Worm (Caenorhabditis elegans) whole organism, mixed stage, embryonic: ENCODE data around the gene Y54G11A.3.

Experiments
- bed-3 ChIP-seq: fragments of 200-800 bp; sonication (Bioruptor generic); optimal IDR thresholded peaks from 3 replicates; lab custom pipeline; 2018; ENCODE audit warnings: mild to moderate bottlenecking, missing genetic modification characterization, moderate library complexity, missing compliant biosample characterization
- blmp-1 ChIP-seq: fragments of 150-350 bp; optimal IDR thresholded peaks from 2 replicates; lab custom pipeline; 2014; ENCODE audit warnings: missing biosample characterization, missing genetic modification characterization
- ceh-43 ChIP-seq: fragments of 200-800 bp; sonication (Bioruptor generic); optimal IDR thresholded peaks from 2 replicates; lab custom pipeline; 2018; ENCODE audit warnings: mild to moderate bottlenecking, missing genetic modification characterization, moderate library complexity, missing compliant biosample characterization
- ceh-83 ChIP-seq: fragments of 200-800 bp; sonication (Bioruptor generic); optimal IDR thresholded peaks from 2 replicates; lab custom pipeline; 2018; ENCODE audit warnings: mild to moderate bottlenecking, missing genetic modification characterization, missing compliant biosample characterization
- ces-1 ChIP-seq: fragments of 150-350 bp; optimal IDR thresholded peaks from 2 replicates; lab custom pipeline; 2014; ENCODE audit warnings: missing biosample characterization, missing genetic modification reagents, missing genetic modification characterization
- cnd-1 ChIP-seq: fragments of 200-800 bp; sonication (Bioruptor generic); optimal IDR thresholded peaks from 2 replicates; lab custom pipeline; 2018; ENCODE audit warnings: mild to moderate bottlenecking, missing genetic modification characterization, missing compliant biosample characterization
- elt-1 ChIP-seq: sonication (generic microtip); optimal IDR thresholded peaks from 2 replicates; lab custom pipeline; 2017; ENCODE audit warnings: missing genetic modification characterization, mild to moderate bottlenecking, missing compliant biosample characterization, antibody characterized with exemption, moderate library complexity, borderline replicate concordance; ENCODE audit not compliant: insufficient read depth
- elt-3 ChIP-seq: fragments of 150-350 bp; optimal IDR thresholded peaks from 2 replicates; lab custom pipeline; 2014; ENCODE audit warnings: missing biosample characterization, missing genetic modification characterization
- flh-1 ChIP-seq: fragments of 200-800 bp; sonication (Bioruptor generic); optimal IDR thresholded peaks from 2 replicates; lab custom pipeline; 2018; ENCODE audit warnings: mild to moderate bottlenecking, missing genetic modification characterization, moderate library complexity, missing compliant biosample characterization
- hlh-1 ChIP-seq: fragments of 150-350 bp; optimal IDR thresholded peaks from 2 replicates; lab custom pipeline; 2014; ENCODE audit warnings: missing biosample characterization, missing genetic modification reagents, missing genetic modification characterization
- lin-13 ChIP-seq: fragments of 150-350 bp; optimal IDR thresholded peaks from 2 replicates; lab custom pipeline; 2014; ENCODE audit warnings: missing biosample characterization, missing genetic modification characterization
- lin-32 ChIP-seq: fragments of 200-800 bp; sonication (Bioruptor generic); optimal IDR thresholded peaks from 2 replicates; lab custom pipeline; 2018; ENCODE audit warnings: mild to moderate bottlenecking, missing genetic modification characterization, missing compliant biosample characterization
- lsy-2 ChIP-seq: fragments of 150-350 bp; optimal IDR thresholded peaks from 2 replicates; lab custom pipeline; 2014; ENCODE audit warnings: missing biosample characterization, missing genetic modification characterization
- mab-5 ChIP-seq: fragments of 150-350 bp; optimal IDR thresholded peaks from 2 replicates; lab custom pipeline; 2014; ENCODE audit warnings: missing biosample characterization, missing genetic modification characterization
- mep-1 ChIP-seq: fragments of 150-350 bp; optimal IDR thresholded peaks from 2 replicates; lab custom pipeline; 2017; ENCODE audit warnings: missing biosample characterization, missing genetic modification reagents, missing genetic modification characterization, inconsistent platforms
- mls-2 ChIP-seq: sonication (generic microtip); optimal IDR thresholded peaks from 2 replicates; lab custom pipeline; 2016; ENCODE audit warnings: mild to moderate bottlenecking, missing genetic modification characterization, moderate library complexity, missing compliant biosample characterization
- nhr-12 ChIP-seq: fragments of 150-350 bp; optimal IDR thresholded peaks from 2 replicates; lab custom pipeline; 2014; ENCODE audit warnings: missing biosample characterization, missing genetic modification characterization
- nhr-2 ChIP-seq: fragments of 150-350 bp; optimal IDR thresholded peaks from 2 replicates; lab custom pipeline; 2014; ENCODE audit warnings: missing biosample characterization, missing genetic modification characterization
- nhr-237 ChIP-seq: fragments of 150-350 bp; optimal IDR thresholded peaks from 2 replicates; lab custom pipeline; 2014; ENCODE audit warnings: missing biosample characterization, missing genetic modification characterization
- nhr-28 ChIP-seq: fragments of 150-350 bp; optimal IDR thresholded peaks from 2 replicates; lab custom pipeline; 2014; ENCODE audit warnings: missing biosample characterization, missing genetic modification characterization
- nhr-76 ChIP-seq: sonication (generic microtip); optimal IDR thresholded peaks from 2 replicates; lab custom pipeline; 2017; ENCODE audit warnings: missing biosample characterization, missing genetic modification characterization
- pha-4 ChIP-seq: fragments of 150-350 bp; optimal IDR thresholded peaks from 2 replicates; lab custom pipeline; 2018; ENCODE audit warnings: missing biosample characterization, missing genetic modification reagents, missing genetic modification characterization
- sem-2 ChIP-seq: fragments of 200-800 bp; sonication (Bioruptor generic); optimal IDR thresholded peaks from 2 replicates; lab custom pipeline; 2018; ENCODE audit warnings: mild to moderate bottlenecking, missing genetic modification characterization, missing compliant biosample characterization
- snpc-4 ChIP-seq: fragments of 150-350 bp; optimal IDR thresholded peaks from 2 replicates; lab custom pipeline; 2014; ENCODE audit warnings: missing biosample characterization, missing genetic modification characterization
- sptf-1 ChIP-seq: sonication (generic microtip); optimal IDR thresholded peaks from 2 replicates; lab custom pipeline; 2017; ENCODE audit warnings: mild to moderate bottlenecking, missing genetic modification characterization, moderate library complexity, missing compliant biosample characterization
- unc-120 ChIP-seq: sonication (generic microtip); optimal IDR thresholded peaks from 2 replicates; lab custom pipeline; 2017; ENCODE audit warnings: missing genetic modification characterization, missing compliant biosample characterization; ENCODE audit not compliant: poor library complexity, severe bottlenecking
- unc-39 ChIP-seq: fragments of 150-350 bp; optimal IDR thresholded peaks from 2 replicates; lab custom pipeline; 2014; ENCODE audit warnings: missing biosample characterization, missing genetic modification characterization
- unc-62 ChIP-seq: fragments of 150-350 bp; optimal IDR thresholded peaks from 2 replicates; lab custom pipeline; 2014; ENCODE audit warnings: missing biosample characterization, missing genetic modification reagents, missing genetic modification characterization
- zip-8 ChIP-seq: fragments of 150-350 bp; optimal IDR thresholded peaks from 2 replicates; lab custom pipeline; 2014; ENCODE audit warnings: missing biosample characterization, missing genetic modification characterization
- ztf-11 ChIP-seq: fragments of 150-350 bp; optimal IDR thresholded peaks from 2 replicates; lab custom pipeline; 2014; ENCODE audit warnings: missing biosample characterization, missing genetic modification characterization

Gene Y54G11A.3

DNA sequence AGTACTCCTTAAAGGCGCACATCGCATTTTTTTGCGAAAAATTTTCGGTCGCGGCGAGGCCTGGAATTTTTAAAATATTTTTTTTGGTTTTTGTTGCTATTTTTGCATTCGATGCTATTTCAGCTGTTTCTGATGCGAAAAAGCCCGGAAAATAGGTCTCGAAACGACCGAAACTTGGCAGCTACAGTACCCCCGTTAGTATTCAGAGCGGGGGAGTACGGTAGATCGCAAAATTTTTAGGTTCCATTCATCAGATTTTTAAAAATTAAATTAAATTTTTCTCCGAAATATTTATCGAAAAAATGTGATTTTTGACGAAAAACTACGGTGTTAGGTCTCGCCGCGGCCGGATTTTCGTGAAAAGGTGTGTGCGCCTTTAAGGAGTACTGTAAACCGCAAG, 20.6 kb upstream of the Y54G11A.3 start:
- no peak for TF ChIP-seq unc-39 (tag; lab: Kevin White, UChicago)
- no peak for TF ChIP-seq mab-5
- TF ChIP-seq pha-4, result no peak
- TF ChIP-seq blmp-1, result no peak
- TF ChIP-seq ztf-11 (tag; lab: Kevin White, UChicago), result no peak
- no peak for TF ChIP-seq cnd-1 (tag; lab: Kevin White, UChicago)
- TF ChIP-seq nhr-237 (tag; lab: Kevin White, UChicago), result no peak
- TF ChIP-seq ceh-83, result no peak
- no peak for TF ChIP-seq ceh-43 (GFP tag; lab: Kevin White, UChicago)
- TF ChIP-seq hlh-1 (tag; lab: Kevin White, UChicago), result no peak
- TF ChIP-seq nhr-28 (tag; lab: Kevin White, UChicago), result no peak
- no peak for TF ChIP-seq sem-2
- no peak for TF ChIP-seq flh-1
- TF ChIP-seq elt-1 (tag; lab: Kevin White, UChicago), result no peak
- TF ChIP-seq lsy-2 (tag; lab: Kevin White, UChicago), result no peak
- no peak for TF ChIP-seq ces-1 (GFP tag; lab: Kevin White, UChicago)
- no peak for TF ChIP-seq elt-3
- no peak for TF ChIP-seq lin-13 (tag; lab: Kevin White, UChicago)
- no peak for TF ChIP-seq nhr-12 (tag; lab: Kevin White, UChicago)
- TF ChIP-seq mep-1 (tag; lab: Kevin White, UChicago), result no peak

DNA sequence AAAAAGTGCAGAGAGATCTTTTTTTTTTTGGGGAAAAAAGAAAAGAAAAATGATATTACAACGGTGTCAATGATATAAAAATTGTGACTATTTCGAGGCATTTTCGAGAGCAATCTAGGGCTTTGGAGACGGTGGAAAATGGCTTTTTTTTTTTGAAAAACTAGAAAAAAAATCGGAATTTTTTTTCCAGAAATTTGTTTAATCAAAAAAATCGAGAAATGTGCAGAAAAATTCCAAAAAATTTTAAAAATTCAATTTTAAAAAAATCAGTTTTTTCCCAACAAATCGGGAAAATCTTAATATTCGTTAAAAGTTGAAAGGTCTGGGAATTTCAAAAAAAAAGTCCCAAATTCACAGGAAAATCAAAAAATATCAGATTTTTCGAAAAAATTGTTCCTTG, 19.6 kb upstream of the Y54G11A.3 start, which contains the start of gene Y54G11A.19:
Gene Y54G11A.19 (minus strand): TSS at position 101 of the 400 bp plus-strand sequence.
- TF ChIP-seq nhr-12 (tag; lab: Kevin White, UChicago) (no peak), pha-4 (no peak), blmp-1 (no peak), nhr-2 (tag; lab: Kevin White, UChicago) (no peak), snpc-4 (tag; lab: Kevin White, UChicago) (no peak), nhr-28 (tag; lab: Kevin White, UChicago) (no peak), flh-1 (no peak), elt-3 (no peak), sptf-1 (tag; lab: Kevin White, UChicago) (no peak), lin-32 (GFP tag; lab: Kevin White, UChicago) (no peak), lin-13 (tag; lab: Kevin White, UChicago) (no peak), ceh-43 (GFP tag; lab: Kevin White, UChicago) (no peak), unc-39 (tag; lab: Kevin White, UChicago) (no peak), nhr-237 (tag; lab: Kevin White, UChicago) (no peak), mep-1 (tag; lab: Kevin White, UChicago) (no peak), mls-2 (tag; lab: Kevin White, UChicago) (no peak), lsy-2 (tag; lab: Kevin White, UChicago) (no peak), unc-120 (tag; lab: Kevin White, UChicago) (no peak), zip-8 (tag; lab: Kevin White, UChicago) (no peak), nhr-76 (tag; lab: Kevin White, UChicago) (no peak)
- TF ChIP-seq, all 35 proteins: peak for 0

DNA sequence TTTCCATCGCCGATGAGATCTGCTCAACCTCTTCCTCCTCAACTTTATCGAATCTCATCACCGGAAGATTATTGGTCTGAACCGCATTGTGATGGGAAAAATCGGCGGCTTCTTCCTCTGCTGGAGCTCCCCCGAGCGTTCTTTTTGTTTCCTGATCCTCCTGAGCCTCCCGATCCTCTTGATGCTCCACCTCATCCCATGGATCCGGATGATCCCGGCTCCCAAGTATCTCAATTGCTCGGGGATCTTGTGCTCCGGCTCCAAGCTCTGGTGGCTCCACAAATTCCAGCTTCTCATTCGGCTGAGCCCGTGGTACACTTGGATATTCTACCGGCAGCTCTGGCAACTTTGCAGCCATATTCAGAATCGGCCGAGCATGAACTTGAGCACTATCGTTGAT, 18.5 kb upstream of the Y54G11A.3 start:
- TF ChIP-seq mls-2 (tag; lab: Kevin White, UChicago) (no peak), nhr-28 (tag; lab: Kevin White, UChicago) (no peak), unc-39 (tag; lab: Kevin White, UChicago) (no peak), lin-32 (GFP tag; lab: Kevin White, UChicago) (no peak), ces-1 (GFP tag; lab: Kevin White, UChicago) (no peak), unc-62 (GFP tag; lab: Kevin White, UChicago) (no peak), nhr-12 (tag; lab: Kevin White, UChicago) (no peak), nhr-76 (tag; lab: Kevin White, UChicago) (no peak), bed-3 (GFP tag; lab: Kevin White, UChicago) (no peak), sptf-1 (tag; lab: Kevin White, UChicago) (no peak), ceh-43 (GFP tag; lab: Kevin White, UChicago) (no peak), mep-1 (tag; lab: Kevin White, UChicago) (no peak), nhr-2 (tag; lab: Kevin White, UChicago) (no peak), lsy-2 (tag; lab: Kevin White, UChicago) (no peak), elt-1 (tag; lab: Kevin White, UChicago) (no peak), hlh-1 (tag; lab: Kevin White, UChicago) (no peak)

DNA sequence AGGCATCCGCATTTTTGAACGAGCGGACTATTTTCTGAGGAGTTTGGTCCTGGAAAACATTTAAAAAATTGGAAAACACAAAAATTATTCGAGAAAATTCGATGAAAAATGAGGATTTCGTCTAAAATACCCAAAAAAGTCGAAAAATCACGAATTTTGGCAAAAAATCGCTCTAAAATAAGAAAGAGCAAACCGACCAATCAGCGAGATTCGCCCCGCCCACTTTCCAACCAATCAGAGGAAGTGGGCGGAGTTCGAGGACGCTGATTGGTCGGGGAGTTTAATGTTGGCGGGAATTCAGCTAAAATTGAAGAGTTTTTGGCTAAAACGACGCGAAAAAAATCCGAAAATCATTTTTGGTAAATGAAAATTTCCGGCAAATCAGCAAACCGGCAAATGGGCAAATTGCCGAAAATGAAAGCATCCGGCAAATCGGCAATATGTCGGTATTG, 7.3 kb upstream of the Y54G11A.3 start, which contains the start of gene Y54G11A.1:
Gene Y54G11A.1 (minus strand): TSS at position 51 of the 452 bp plus-strand sequence.
- no peak for TF ChIP-seq nhr-237 (tag; lab: Kevin White, UChicago)
- no peak for TF ChIP-seq lin-13 (tag; lab: Kevin White, UChicago)
- TF ChIP-seq lin-32 (GFP tag; lab: Kevin White, UChicago), result no peak
- no peak for TF ChIP-seq bed-3 (GFP tag; lab: Kevin White, UChicago)
